Fruit fly (Drosophila melanogaster) whole organism, adult: ENCODE results near the gene CG12818.

ENCODE experiments used
- CG11617 ChIP-seq: fragments of 200-800 bp; sonication (Bioruptor generic); optimal IDR thresholded peaks from 2 replicates; lab custom pipeline; 2017; ENCODE audit warnings: mild to moderate bottlenecking, missing biosample characterization, missing genetic modification reagents, missing genetic modification characterization
- CG12768 ChIP-seq: fragments of 200-800 bp; sonication (Bioruptor generic); optimal IDR thresholded peaks from 2 replicates; lab custom pipeline; 2017; ENCODE audit warnings: missing biosample characterization, missing genetic modification characterization, mild to moderate bottlenecking, moderate library complexity, missing genetic modification reagents
- CG14711 ChIP-seq: fragments of 200-800 bp; sonication (Bioruptor generic); optimal IDR thresholded peaks from 2 replicates; lab custom pipeline; 2018; ENCODE audit warnings: missing biosample characterization, mild to moderate bottlenecking, missing genetic modification characterization, moderate library complexity
- CG1620 ChIP-seq: fragments of 200-800 bp; sonication (Bioruptor generic); optimal IDR thresholded peaks from 2 replicates; lab custom pipeline; 2016; ENCODE audit warnings: missing biosample characterization, missing genetic modification characterization
- CG33017 ChIP-seq: fragments of 200-800 bp; sonication (Bioruptor generic); optimal IDR thresholded peaks from 2 replicates; lab custom pipeline; 2018; ENCODE audit warnings: missing biosample characterization, mild to moderate bottlenecking, missing genetic modification characterization, moderate library complexity
- CG5204 ChIP-seq: fragments of 200-800 bp; sonication (Bioruptor generic); optimal IDR thresholded peaks from 2 replicates; lab custom pipeline; 2016; ENCODE audit warnings: missing biosample characterization, missing genetic modification characterization
- CG7045 ChIP-seq: fragments of 200-800 bp; sonication (Bioruptor generic); optimal IDR thresholded peaks from 2 replicates; lab custom pipeline; 2017; ENCODE audit warnings: missing biosample characterization, mild to moderate bottlenecking, missing genetic modification characterization
- CG7101 ChIP-seq: fragments of 200-800 bp; sonication (Bioruptor generic); optimal IDR thresholded peaks from 2 replicates; lab custom pipeline; 2018; ENCODE audit warnings: missing biosample characterization, mild to moderate bottlenecking, missing genetic modification characterization, moderate library complexity
- Clk ChIP-seq: fragments of 200-800 bp; sonication (Bioruptor generic); optimal IDR thresholded peaks from 2 replicates; lab custom pipeline; 2017; ENCODE audit warnings: missing biosample characterization, missing genetic modification characterization
- Crg-1 ChIP-seq: fragments of 200-800 bp; sonication (Bioruptor generic); optimal IDR thresholded peaks from 2 replicates; lab custom pipeline; 2016; ENCODE audit warnings: missing biosample characterization, missing genetic modification characterization
- Hr96 ChIP-seq: fragments of 200-800 bp; sonication (Bioruptor generic); optimal IDR thresholded peaks from 2 replicates; lab custom pipeline; 2016; ENCODE audit warnings: missing biosample characterization, missing genetic modification characterization
- Mnt ChIP-seq: fragments of 200-800 bp; sonication (Bioruptor generic); optimal IDR thresholded peaks from 2 replicates; lab custom pipeline; 2016; ENCODE audit warnings: missing biosample characterization, mild to moderate bottlenecking, missing genetic modification characterization
- bab1 ChIP-seq: fragments of 200-800 bp; sonication (Bioruptor generic); optimal IDR thresholded peaks from 3 replicates; lab custom pipeline; 2019; ENCODE audit warnings: missing biosample characterization, mild to moderate bottlenecking, missing genetic modification characterization, moderate library complexity
- cic ChIP-seq: fragments of 200-800 bp; sonication (Bioruptor generic); optimal IDR thresholded peaks from 2 replicates; lab custom pipeline; 2017; ENCODE audit warnings: missing biosample characterization, mild to moderate bottlenecking, missing genetic modification characterization, moderate library complexity
- cnc ChIP-seq, 2 experiments: fragments of >200 bp; optimal IDR thresholded peaks; 2 replicates each; lab custom pipeline; 2017
- kay ChIP-seq: fragments of 200-800 bp; sonication (Bioruptor generic); peaks from one replicate; lab custom pipeline; 2016; ENCODE audit warnings: missing biosample characterization, missing genetic modification characterization, borderline replicate concordance
- ovo ChIP-seq: fragments of 200-800 bp; sonication (Bioruptor generic); optimal IDR thresholded peaks from 2 replicates; lab custom pipeline; 2016; ENCODE audit warnings: missing biosample characterization, missing genetic modification characterization
- pad ChIP-seq: fragments of 200-800 bp; sonication (Bioruptor generic); optimal IDR thresholded peaks from 3 replicates; lab custom pipeline; 2017; ENCODE audit warnings: missing biosample characterization, missing genetic modification characterization, mild to moderate bottlenecking, moderate library complexity, missing genetic modification reagents
- tj ChIP-seq: fragments of 200-800 bp; sonication (Bioruptor generic); optimal IDR thresholded peaks from 3 replicates; lab custom pipeline; 2017; ENCODE audit warnings: missing biosample characterization, mild to moderate bottlenecking, missing genetic modification characterization, moderate library complexity
- toe ChIP-seq: fragments of 200-800 bp; sonication (Bioruptor generic); optimal IDR thresholded peaks from 2 replicates; lab custom pipeline; 2016; ENCODE audit warnings: missing biosample characterization, missing genetic modification characterization

CG12818 gene

dm6 chr3R:10379409-10379808 is 48.0 kb downstream of the CG12818 start:
- TF ChIP-seq Mnt (GFP tag; lab: Kevin White, UChicago) = no peak
- no peak for TF ChIP-seq ovo (GFP tag; lab: Kevin White, UChicago)
- TF ChIP-seq CG7101 (tag; lab: Kevin White, UChicago) = no peak
- TF ChIP-seq tj (GFP tag; lab: Kevin White, UChicago) = no peak

DNA sequence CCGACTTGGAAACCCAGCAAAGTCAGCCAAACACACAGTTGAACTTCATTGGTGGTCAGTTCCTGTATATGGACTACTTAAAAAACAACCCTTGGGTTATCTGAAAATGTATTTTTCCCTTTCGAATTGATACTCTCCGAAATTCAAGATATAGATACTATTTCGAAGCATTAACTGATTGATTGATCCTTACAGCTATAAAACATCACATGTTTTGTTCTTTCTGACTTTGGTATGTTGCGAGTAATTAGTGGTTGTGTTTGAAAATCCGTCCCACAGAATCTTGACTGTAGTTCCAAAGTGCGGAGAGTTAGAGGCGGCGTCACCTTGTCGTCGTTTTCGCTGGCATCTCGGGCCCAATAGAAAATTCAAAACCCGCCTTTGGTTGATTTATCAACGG is 48.6 kb downstream of the CG12818 start:
- TF ChIP-seq CG33017 (tag; lab: Kevin White, UChicago) = peak; percentile 27
- TF ChIP-seq pad (GFP tag; lab: Kevin White, UChicago) = peak; percentile 1
- TF ChIP-seq cic (GFP tag; lab: Kevin White, UChicago) = no peak
- TF ChIP-seq CG14711 (tag; lab: Kevin White, UChicago) = peak; percentile 28
- no peak for TF ChIP-seq ovo (GFP tag; lab: Kevin White, UChicago)
- TF ChIP-seq Crg-1 = no peak
- peak; percentile 75 for TF ChIP-seq CG12768
- peak; percentile 48 for TF ChIP-seq Hr96
- TF ChIP-seq CG1620 (GFP tag; lab: Kevin White, UChicago) = no peak
- TF ChIP-seq cnc (optimal IDR thresholded peaks at IDR 0.05; lab: Kevin White, UChicago) = no peak
- peak; percentile 57 for TF ChIP-seq CG7101 (tag; lab: Kevin White, UChicago)
- peak; percentile 33 for TF ChIP-seq tj (GFP tag; lab: Kevin White, UChicago)
- peak; percentile 44 for TF ChIP-seq CG7045
- no peak for TF ChIP-seq Clk (GFP tag; lab: Kevin White, UChicago)
- peak; percentile 40 for TF ChIP-seq CG5204 (GFP tag; lab: Kevin White, UChicago)
- no peak for TF ChIP-seq toe (GFP tag; lab: Kevin White, UChicago)
- TF ChIP-seq CG11617 = peak; percentile 51
- no peak for TF ChIP-seq bab1
- peak; percentile 1 for TF ChIP-seq kay
- no peak for TF ChIP-seq Mnt (GFP tag; lab: Kevin White, UChicago)

- TF ChIP-seq Mnt (GFP tag; lab: Kevin White, UChicago) = peak; percentile 16
Observed at dm6 chr3R:10380979-10381378, 49.6 kb downstream of the CG12818 start.
